Worm (Caenorhabditis elegans) whole organism, young adult: Measurements from ENCODE around the gene ehn-3.

Experiments
- aptf-2 ChIP-seq: fragments of 200-800 bp; sonication (Bioruptor generic); conservative IDR thresholded peaks from 2 replicates; pipeline ENCODE4 v1.3.6; 2022; ENCODE audit warnings: missing genetic modification reagents, missing genetic modification characterization, missing compliant biosample characterization
- bed-1 ChIP-seq: fragments of 200-800 bp; sonication (Bioruptor generic); IDR thresholded peaks from 2 replicates; pipeline ENCODE4 v1.3.6; 2022; ENCODE audit warnings: missing genetic modification reagents, missing genetic modification characterization, missing compliant biosample characterization
- hmg-20 ChIP-seq: fragments of 200-800 bp; sonication (Bioruptor generic); IDR thresholded peaks from 2 replicates; pipeline ENCODE4 v1.3.6; 2022; ENCODE audit warnings: missing genetic modification reagents, missing genetic modification characterization, missing compliant biosample characterization

ce11 chrIV:5389951-5390350 lies 29.1 kb downstream of the ehn-3 start:
- no peak for TF ChIP-seq aptf-2 (GFP tag; lab: Robert Waterston, UW)
- TF ChIP-seq hmg-20, result no peak
- TF ChIP-seq bed-1 (GFP tag; lab: Robert Waterston, UW), result no peak
